Fruit fly (Drosophila melanogaster): Measurements from ENCODE around the gene Mes2.

Gene Mes2

dm6 chr3L:22909914-22910541 is 35.4 kb upstream of the Mes2 start, which contains the start of gene CG12768 (continued):
- peak; percentile 7 for TF ChIP-seq Usf (GFP tag; optimal IDR thresholded peaks at IDR 0.05)
- peak; percentile 51 for TF ChIP-seq CG10209 (GFP tag; optimal IDR thresholded peaks at IDR 0.05)
- peak; percentile 43; the same call in 1 of the 2 replicates for TF ChIP-seq CG31441 (GFP tag; IDR thresholded peaks at IDR 0.05)
- peak; percentile 62 for TF ChIP-seq CG9437 (GFP tag; optimal IDR thresholded peaks at IDR 0.05)
- TF ChIP-seq CG8388 (GFP tag; optimal IDR thresholded peaks at IDR 0.05) = peak; percentile 20
- peak; percentile 84 for TF ChIP-seq sr (GFP tag; IDR thresholded peaks at IDR 0.05)
- no peak for TF ChIP-seq ind (GFP tag; optimal IDR thresholded peaks at IDR 0.05)
- TF ChIP-seq CG9817 (tag; optimal IDR thresholded peaks at IDR 0.05) = no peak
- TF ChIP-seq Xrp1 (GFP tag; IDR thresholded peaks at IDR 0.05) = peak; percentile 24; the same call in 1 of the 2 replicates
- TF ChIP-seq fd96Cb (tag; optimal IDR thresholded peaks at IDR 0.05) = peak; percentile 13
- TF ChIP-seq ssp (GFP tag; IDR thresholded peaks at IDR 0.05) = no peak
- TF ChIP-seq BEAF-32 (GFP tag; optimal IDR thresholded peaks at IDR 0.05) = no peak
- no peak for TF ChIP-seq Ssrp (tag; optimal IDR thresholded peaks at IDR 0.05)
- TF ChIP-seq GATAe (GFP tag; conservative IDR thresholded peaks at IDR 0.05) = no peak
- TF ChIP-seq CoRest (tag; optimal IDR thresholded peaks at IDR 0.05) = peak; percentile 35
- TF ChIP-seq Six4 (GFP tag; optimal IDR thresholded peaks at IDR 0.05) = no peak
- TF ChIP-seq CG4854 (GFP tag; optimal IDR thresholded peaks at IDR 0.05) = no peak
- TF ChIP-seq lola (GFP tag; optimal IDR thresholded peaks at IDR 0.05) = peak in 1 of 3 experiments; percentile 52
- TF ChIP-seq pzg (GFP tag; optimal IDR thresholded peaks at IDR 0.05) = no peak
- peak; percentile 35 for TF ChIP-seq sens (GFP tag)
- TF ChIP-seq Hmr (GFP tag; optimal IDR thresholded peaks at IDR 0.05) = peak; percentile 38
- TF ChIP-seq luna (GFP tag; optimal IDR thresholded peaks at IDR 0.05) = no peak
- no peak for TF ChIP-seq YL-1 (GFP tag; optimal IDR thresholded peaks at IDR 0.05)
- TF ChIP-seq bigmax (GFP tag; optimal IDR thresholded peaks at IDR 0.05) = no peak
- peak; percentile 71; the same call in 2 of the 3 replicates for TF ChIP-seq CG17361 (GFP tag; IDR thresholded peaks at IDR 0.05)
- peak; percentile 32; the same call in 1 of the 2 replicates for TF ChIP-seq slbo (GFP tag; IDR thresholded peaks at IDR 0.05)
- no peak for TF ChIP-seq Camta (GFP tag; optimal IDR thresholded peaks at IDR 0.05)
- peak; percentile 45 for TF ChIP-seq Meics (GFP tag; optimal IDR thresholded peaks at IDR 0.05)
- TF ChIP-seq Hr51 (GFP tag; optimal IDR thresholded peaks at IDR 0.05) = peak in 1 of 2 experiments; percentile 41
- TF ChIP-seq Sox102F (GFP tag; optimal IDR thresholded peaks at IDR 0.05) = peak; percentile 25
- no peak for TF ChIP-seq NFAT (GFP tag; IDR thresholded peaks at IDR 0.05)
- TF ChIP-seq tin (GFP tag; optimal IDR thresholded peaks at IDR 0.05) = no peak
- no peak for TF ChIP-seq eve (GFP tag; optimal IDR thresholded peaks at IDR 0.05)
- no peak for TF ChIP-seq sna (GFP tag; IDR thresholded peaks at IDR 0.05; ENCODE audit: partially characterized antibody)
- no peak for TF ChIP-seq bab2 (GFP tag; optimal IDR thresholded peaks at IDR 0.05)
- peak; percentile 36 for TF ChIP-seq Asciz (GFP tag; optimal IDR thresholded peaks at IDR 0.05)
- TF ChIP-seq unpg (GFP tag; optimal IDR thresholded peaks at IDR 0.05) = no peak
- no peak for TF ChIP-seq CG6272 (GFP tag; IDR thresholded peaks at IDR 0.05)
- TF ChIP-seq yki (optimal IDR thresholded peaks at IDR 0.05) = peak; percentile 74
- no peak for TF ChIP-seq CG8290 (GFP tag; optimal IDR thresholded peaks at IDR 0.05)
- no peak for TF ChIP-seq CG8290 (tag; optimal IDR thresholded peaks at IDR 0.05)
- no peak for TF ChIP-seq CG3163 (GFP tag; optimal IDR thresholded peaks at IDR 0.05)
- no peak for TF ChIP-seq ewg (GFP tag; optimal IDR thresholded peaks at IDR 0.05)
- TF ChIP-seq Doc2 (GFP tag; IDR thresholded peaks at IDR 0.05) = no peak
- TF ChIP-seq ara (GFP tag; IDR thresholded peaks at IDR 0.05) = peak; percentile 37; the same call in 1 of the 2 replicates
- peak; percentile 70 for TF ChIP-seq CG18262 (tag; optimal IDR thresholded peaks at IDR 0.05)
- TF ChIP-seq CG1832 (GFP tag; optimal IDR thresholded peaks at IDR 0.05) = no peak
- 0 out of 3 replicates have a peak, but pooled peaks have one; percentile 15 for TF ChIP-seq zfh1 (GFP tag; IDR thresholded peaks at IDR 0.05)
- no peak for TF ChIP-seq CG17186 (GFP tag; optimal IDR thresholded peaks at IDR 0.05)
- no peak for TF ChIP-seq slp2 (GFP tag; optimal IDR thresholded peaks at IDR 0.05)
